Fruit fly (Drosophila melanogaster): ENCODE data around the gene CG16989.

The CG16989 gene

dm6 chrX:769639-770124 lies 23.3 kb upstream of the CG16989 start, which contains the start of gene fz3 (continued):
- TF ChIP-seq CG32532 (GFP tag; IDR thresholded peaks at IDR 0.05) (no peak), CG16815 (GFP tag; optimal IDR thresholded peaks at IDR 0.05) (no peak), klu (GFP tag; IDR thresholded peaks at IDR 0.05) (no peak), CG3847 (GFP tag; IDR thresholded peaks at IDR 0.05) (no peak), CG6272 (GFP tag; IDR thresholded peaks at IDR 0.05) (no peak), cato (GFP tag; optimal IDR thresholded peaks at IDR 0.05; ENCODE audit: borderline replicate concordance) (no peak), CG13624 (GFP tag; optimal IDR thresholded peaks at IDR 0.05) (peak; percentile 13), Awh (GFP tag; IDR thresholded peaks at IDR 0.05) (peak; percentile 53; the same call in 1 of the 2 replicates), tgo (GFP tag; IDR thresholded peaks at IDR 0.05) (no peak), CG10543 (GFP tag; optimal IDR thresholded peaks at IDR 0.05) (peak; percentile 9), CG6854 (GFP tag; optimal IDR thresholded peaks at IDR 0.05) (no peak), HLH4C (GFP tag; IDR thresholded peaks at IDR 0.05; ENCODE audit: partially characterized antibody) (peak; percentile 85), HLHmδ (GFP tag; optimal IDR thresholded peaks at IDR 0.05) (peak; percentile 74), amos (GFP tag; IDR thresholded peaks at IDR 0.05; ENCODE audit: partially characterized antibody) (peak; percentile 89), pita (GFP tag; optimal IDR thresholded peaks at IDR 0.05) (no peak), CG17912 (GFP tag; optimal IDR thresholded peaks at IDR 0.05) (no peak), CG2199 (GFP tag; IDR thresholded peaks at IDR 0.05) (peak; percentile 66; the same call in 2 of the 3 replicates), sd (tag; optimal IDR thresholded peaks at IDR 0.05) (no peak), slou (GFP tag; optimal IDR thresholded peaks at IDR 0.05) (no peak), Side (GFP tag; optimal IDR thresholded peaks at IDR 0.05) (no peak), CG14014 (GFP tag; IDR thresholded peaks at IDR 0.05) (no peak), tx (GFP tag; optimal IDR thresholded peaks at IDR 0.05) (no peak), Atf6 (GFP tag; IDR thresholded peaks at IDR 0.05) (no peak), CG31388 (GFP tag; optimal IDR thresholded peaks at IDR 0.05) (no peak), nom (GFP tag; optimal IDR thresholded peaks at IDR 0.05) (peak; percentile 73), onecut (GFP tag; IDR thresholded peaks at IDR 0.05) (no peak), luna (GFP tag; optimal IDR thresholded peaks at IDR 0.05) (no peak), CG9727 (GFP tag; optimal IDR thresholded peaks at IDR 0.05) (no peak), B-H2 (GFP tag; optimal IDR thresholded peaks at IDR 0.05) (peak; percentile 32), CG8388 (GFP tag; optimal IDR thresholded peaks at IDR 0.05) (peak; percentile 1), CG10274 (GFP tag; optimal IDR thresholded peaks at IDR 0.05) (no peak), tup (GFP tag; optimal IDR thresholded peaks at IDR 0.05) (no peak), Sox100B (GFP tag; optimal IDR thresholded peaks at IDR 0.05) (no peak), p53 (GFP tag; optimal IDR thresholded peaks at IDR 0.05) (no peak), ap (GFP tag; IDR thresholded peaks at IDR 0.05) (no peak), CG3995 (GFP tag; optimal IDR thresholded peaks at IDR 0.05) (no peak), cad (GFP tag; optimal IDR thresholded peaks at IDR 0.05) (no peak), ssp (GFP tag; IDR thresholded peaks at IDR 0.05) (no peak), Med (GFP tag) (peak; percentile 92), Fer3 (tag; optimal IDR thresholded peaks at IDR 0.05) (peak; percentile 22), Stat92E (GFP tag; optimal IDR thresholded peaks at IDR 0.05) (peak in 1 of 3 experiments; percentile 39), fd64A (GFP tag; optimal IDR thresholded peaks at IDR 0.05) (no peak), CG11085 (GFP tag; IDR thresholded peaks at IDR 0.05) (no peak), pros (GFP tag; optimal IDR thresholded peaks at IDR 0.05) (no peak), sens-2 (GFP tag; IDR thresholded peaks at IDR 0.05) (no peak), aop (GFP tag; IDR thresholded peaks at IDR 0.05) (no peak), sens (GFP tag) (peak; percentile 91), fd96Cb (tag; optimal IDR thresholded peaks at IDR 0.05) (no peak), Atf-2 (GFP tag; optimal IDR thresholded peaks at IDR 0.05) (no peak), chinmo (GFP tag; IDR thresholded peaks at IDR 0.05; ENCODE audit: partially characterized antibody) (peak; percentile 95), CG7357 (GFP tag; IDR thresholded peaks at IDR 0.05) (no peak), fru (optimal IDR thresholded peaks at IDR 0.05) (no peak)
